Fruit fly (Drosophila melanogaster) whole organism, larva: ENCODE measurements around the gene CG43127.

Experiments used
- noc ChIP-seq: fragments of 200-800 bp; sonication (Bioruptor generic); optimal IDR thresholded peaks from 3 replicates; lab custom pipeline; 2019; ENCODE audit warnings: missing biosample characterization, mild to moderate bottlenecking, missing genetic modification characterization, moderate library complexity

The CG43127 gene

DNA sequence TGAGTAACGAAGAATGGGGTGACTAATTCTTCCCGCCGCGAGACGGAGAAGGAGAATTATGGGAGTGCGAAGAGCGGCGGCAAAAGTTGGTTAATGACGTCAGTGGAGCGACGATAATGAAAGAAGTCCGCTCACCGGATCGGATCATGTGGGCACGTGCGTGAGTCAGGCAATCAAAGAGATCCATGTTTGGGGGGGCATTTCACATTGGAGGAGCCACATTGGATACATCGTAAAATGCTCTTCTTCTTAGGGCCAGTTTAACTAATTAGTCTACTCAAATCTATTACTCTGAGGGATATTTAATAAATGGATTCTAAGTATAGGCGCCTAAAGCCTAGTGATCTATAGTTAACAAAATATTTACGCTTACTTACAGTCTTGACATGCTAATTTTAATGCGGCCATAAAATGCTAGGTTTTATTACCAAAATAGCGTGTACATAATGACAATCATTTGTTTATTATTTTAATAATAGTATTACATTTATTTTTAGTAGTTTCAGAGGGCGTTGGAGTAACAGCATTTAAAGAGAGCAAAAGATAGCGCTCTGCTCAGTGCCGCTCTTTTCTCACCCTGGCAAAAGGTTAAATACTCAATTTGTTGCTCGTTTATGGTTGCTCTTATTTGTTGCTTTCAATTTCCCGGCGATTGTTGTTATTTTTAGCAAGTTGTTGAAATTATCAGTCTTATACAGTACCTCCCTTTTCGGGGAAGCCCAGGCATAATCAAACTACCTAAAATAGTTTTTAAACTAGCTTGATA, 33.1 kb upstream of the CG43127 start:
- TF ChIP-seq noc (tag; lab: Kevin White, UChicago), result no peak

DNA sequence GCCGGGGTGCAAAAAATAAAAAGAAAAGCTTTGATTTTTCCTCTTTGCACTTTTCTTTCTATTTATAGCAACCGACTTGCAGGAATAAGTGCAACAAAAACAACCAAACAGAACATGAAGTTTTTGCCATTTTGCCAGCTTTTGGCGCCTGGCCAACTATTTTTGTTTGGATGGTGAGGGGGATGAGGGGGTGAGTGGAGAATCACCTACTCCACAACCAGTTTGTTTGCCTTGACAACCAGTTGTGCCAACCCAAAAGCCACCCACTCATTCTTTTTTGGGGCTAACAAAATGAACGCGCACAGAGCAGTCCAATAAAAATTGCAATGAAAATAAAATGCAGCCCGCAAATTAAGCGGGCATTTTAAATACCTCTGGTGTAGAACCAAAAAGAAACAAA, 31.9 kb upstream of the CG43127 start:
- no peak for TF ChIP-seq noc (tag; lab: Kevin White, UChicago)

DNA sequence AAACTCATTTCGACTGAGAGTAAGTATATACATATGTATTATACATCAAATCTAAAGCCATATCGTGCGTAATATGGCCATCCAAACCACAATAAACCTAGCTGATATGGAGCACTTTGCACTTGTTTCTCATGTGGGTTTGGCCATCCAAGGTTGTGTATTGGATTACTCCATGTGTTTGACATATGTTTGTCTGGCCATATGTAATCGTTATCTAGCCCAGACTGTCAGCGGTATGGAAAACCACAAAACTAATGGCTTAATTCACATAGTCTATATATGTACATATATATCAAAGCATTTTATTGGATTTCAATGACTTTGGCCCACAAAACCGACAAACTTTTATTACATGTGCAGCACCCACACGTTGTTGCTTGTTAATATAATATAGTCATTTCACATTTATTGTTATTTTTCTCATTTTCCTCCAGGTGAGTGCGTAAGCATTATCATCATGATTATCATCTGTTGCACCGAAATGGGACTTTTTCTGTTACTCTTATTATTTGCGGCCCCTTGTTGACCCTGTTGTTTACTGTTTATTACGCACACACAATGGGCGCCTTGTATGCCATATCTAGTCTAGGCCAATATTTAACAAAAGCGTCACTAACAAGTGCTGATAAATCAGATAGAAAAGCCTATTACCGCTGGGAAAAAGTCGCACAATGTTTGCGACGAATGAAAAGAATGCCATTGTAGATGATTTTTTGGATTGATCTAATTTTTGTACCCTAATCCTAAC, 31.2 kb upstream of the CG43127 start:
- TF ChIP-seq noc (tag; lab: Kevin White, UChicago), result peak; percentile 20

DNA sequence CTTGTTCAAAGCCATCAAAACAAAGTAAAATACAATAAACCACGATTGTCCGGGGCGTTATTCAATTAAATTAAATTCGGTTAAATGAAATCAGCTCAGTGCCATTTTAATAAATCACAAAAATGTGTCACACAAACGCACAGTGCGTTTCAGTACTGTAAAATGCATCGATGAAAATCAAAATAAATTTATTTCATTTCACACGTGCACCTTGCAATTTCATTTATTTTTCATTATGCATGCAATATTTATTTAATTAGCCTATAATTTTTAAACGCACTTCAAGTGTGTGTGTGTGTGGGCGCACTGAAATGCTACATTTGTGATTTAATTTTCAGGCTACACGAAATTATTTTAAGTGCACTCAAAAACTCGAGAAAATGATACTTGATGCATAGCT, 29.0 kb upstream of the CG43127 start:
- TF ChIP-seq noc (tag; lab: Kevin White, UChicago), result no peak

DNA sequence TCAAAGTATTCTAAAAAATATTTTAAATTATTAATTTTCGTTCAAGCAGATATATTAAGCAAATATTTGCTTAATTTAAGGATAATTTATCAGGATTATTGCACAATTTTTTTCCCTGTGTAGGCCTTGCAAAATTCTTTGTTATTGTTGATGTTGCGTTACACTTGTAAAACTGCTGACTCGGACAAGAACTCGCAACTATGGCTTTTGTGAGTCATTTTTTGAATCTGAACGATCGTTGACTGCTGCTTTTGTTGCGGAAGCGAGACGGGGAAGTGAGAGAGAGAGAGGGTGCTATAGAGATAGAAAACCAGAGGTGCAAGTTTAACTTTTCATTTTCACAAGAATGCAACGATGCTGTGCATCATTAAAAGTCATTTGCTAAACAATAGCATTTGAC, 27.1 kb upstream of the CG43127 start:
- TF ChIP-seq noc (tag; lab: Kevin White, UChicago), result no peak

DNA sequence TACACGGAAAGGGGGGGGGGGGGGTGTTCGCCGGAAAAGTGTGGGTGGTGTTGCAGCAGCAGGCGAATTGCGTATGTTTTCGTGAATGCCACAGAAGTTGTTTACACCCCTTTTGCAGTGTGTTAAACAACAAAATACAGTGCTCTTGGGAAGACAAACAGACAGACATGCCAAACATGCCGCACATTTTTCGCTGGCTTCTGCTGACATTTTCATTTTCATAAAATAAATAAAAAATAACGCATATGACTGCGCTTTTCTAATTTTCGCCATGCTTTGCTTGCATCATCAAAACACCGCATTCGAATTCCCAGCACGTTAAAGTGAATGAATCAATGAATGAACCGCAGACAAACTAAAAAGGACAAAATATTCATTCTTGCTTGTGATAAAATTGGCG, 25.9 kb upstream of the CG43127 start:
- TF ChIP-seq noc (tag; lab: Kevin White, UChicago), result no peak

DNA sequence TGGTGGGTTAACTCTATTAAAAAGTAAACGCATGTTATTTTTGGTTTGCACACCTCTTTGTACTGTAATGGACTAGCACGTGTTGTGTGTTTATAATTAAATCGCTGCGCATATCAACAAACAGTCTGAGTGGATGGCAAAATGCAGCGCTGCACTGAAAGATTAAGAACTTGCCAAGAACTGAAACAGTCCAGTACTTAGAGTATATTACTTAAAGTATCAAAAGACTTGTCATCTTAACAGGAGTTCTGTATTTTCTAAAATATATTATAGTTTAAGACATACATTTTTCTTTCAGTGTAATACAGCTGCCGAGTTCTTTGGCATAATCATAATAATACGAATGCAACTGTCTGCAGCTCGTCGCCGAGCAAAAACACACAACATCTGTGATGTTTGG, 23.0 kb upstream of the CG43127 start:
- TF ChIP-seq noc (tag; lab: Kevin White, UChicago), result no peak

DNA sequence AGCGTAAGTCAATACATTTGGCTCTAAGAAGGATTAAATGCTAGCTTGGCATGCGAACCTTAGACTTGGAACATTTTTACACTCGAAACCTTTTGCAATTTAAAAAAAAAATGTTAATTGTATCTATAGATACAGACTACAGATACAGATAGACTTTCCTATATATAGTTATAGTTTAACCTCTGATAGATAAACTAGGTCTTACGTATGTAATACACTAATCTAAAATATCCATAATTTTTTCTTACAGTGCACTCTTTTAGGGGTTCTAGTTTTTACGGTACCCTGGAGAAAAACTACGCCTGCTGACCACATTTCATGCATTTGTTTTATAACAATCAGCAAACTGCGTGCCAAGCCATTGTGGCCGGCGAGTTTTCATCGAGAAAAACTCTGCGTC, 21.8 kb upstream of the CG43127 start:
- TF ChIP-seq noc (tag; lab: Kevin White, UChicago), result no peak

DNA sequence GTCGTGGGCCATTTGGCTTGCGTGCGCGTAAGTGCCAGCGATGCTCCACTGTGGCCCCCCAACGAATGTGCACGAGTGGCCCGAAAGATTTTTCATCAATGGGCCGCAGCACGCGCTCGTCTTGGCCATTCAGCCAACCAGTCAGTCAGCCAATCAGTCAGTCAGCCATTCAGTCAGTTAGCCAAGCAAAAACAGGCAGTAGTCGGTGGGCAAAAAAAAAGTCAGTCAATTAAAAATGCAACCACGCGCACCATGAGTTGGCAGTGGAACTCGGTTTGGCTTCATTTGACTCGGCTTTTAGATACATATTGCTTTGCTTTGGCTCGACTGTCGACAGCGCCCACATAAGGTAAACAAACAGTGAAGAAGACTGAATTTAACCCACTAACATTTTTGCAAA, 20.6 kb upstream of the CG43127 start:
- TF ChIP-seq noc (tag; lab: Kevin White, UChicago), result no peak

DNA sequence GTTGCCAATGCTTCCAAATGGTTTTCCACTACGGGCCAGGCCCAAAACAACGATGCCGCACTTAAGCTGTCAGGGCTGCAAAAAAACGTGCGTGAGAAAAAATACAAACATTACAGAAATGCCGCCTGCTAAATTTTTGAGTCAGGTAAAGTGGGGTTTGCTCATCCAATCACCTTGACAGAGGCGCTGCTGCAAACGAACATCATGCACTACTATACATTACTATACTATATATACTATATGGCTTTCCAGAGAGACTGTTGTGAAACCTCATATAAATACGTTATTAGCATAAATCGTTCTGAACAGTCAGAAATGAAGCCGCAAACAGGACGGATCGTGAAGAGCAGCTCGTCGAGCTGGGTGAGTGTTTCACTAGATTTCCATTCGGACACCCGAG, 17.8 kb upstream of the CG43127 start, which contains the start of gene CG14153:
Gene CG14153 (plus strand): TSS at position 301 of the 400 bp plus-strand sequence.
- TF ChIP-seq noc (tag; lab: Kevin White, UChicago), result no peak

DNA sequence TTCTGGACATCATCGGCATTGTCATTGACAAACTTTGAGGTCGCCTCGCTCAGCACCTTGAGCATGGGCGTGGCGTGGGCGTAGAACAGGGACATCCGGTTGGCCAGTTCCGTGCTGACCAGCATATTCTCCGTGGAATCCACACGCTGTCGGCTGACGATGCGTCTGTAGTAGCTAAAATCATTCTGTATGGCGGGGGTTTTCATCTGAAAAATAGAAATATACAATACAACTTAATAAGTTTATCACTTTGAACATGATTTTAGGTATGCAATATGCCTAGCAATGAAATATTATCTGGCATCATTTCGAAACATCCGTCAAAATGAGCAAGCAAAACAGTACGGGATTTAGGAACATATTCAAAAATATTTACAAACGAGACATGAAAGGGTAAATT, 16.2 kb upstream of the CG43127 start, which contains the start of gene CG14154:
Gene CG14154 (plus strand): TSS at position 301 of the 400 bp plus-strand sequence.
- no peak for TF ChIP-seq noc (tag; lab: Kevin White, UChicago)

DNA sequence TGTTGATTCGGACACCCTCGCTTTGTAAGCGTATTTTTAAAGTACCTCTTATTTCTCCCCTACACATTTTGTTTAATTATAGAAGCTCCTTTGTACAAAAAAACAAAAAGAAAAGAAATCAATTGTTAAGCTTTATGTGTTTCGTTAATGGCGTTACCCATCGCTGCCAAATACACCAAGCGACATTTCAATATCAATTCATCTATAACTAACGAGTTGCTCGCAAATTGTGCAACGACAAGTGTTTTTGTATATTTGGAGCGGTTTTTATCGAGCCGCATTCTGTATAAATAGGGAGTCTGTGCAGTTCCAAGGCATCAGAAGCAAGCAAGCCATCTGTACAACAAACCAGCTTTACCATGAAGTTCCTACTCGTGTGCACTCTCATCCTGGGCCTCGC, 14.0 kb upstream of the CG43127 start, which contains the start of gene CG18628:
Gene CG18628 (plus strand): TSS at position 301 of the 400 bp plus-strand sequence.
- TF ChIP-seq noc (tag; lab: Kevin White, UChicago), result no peak

DNA sequence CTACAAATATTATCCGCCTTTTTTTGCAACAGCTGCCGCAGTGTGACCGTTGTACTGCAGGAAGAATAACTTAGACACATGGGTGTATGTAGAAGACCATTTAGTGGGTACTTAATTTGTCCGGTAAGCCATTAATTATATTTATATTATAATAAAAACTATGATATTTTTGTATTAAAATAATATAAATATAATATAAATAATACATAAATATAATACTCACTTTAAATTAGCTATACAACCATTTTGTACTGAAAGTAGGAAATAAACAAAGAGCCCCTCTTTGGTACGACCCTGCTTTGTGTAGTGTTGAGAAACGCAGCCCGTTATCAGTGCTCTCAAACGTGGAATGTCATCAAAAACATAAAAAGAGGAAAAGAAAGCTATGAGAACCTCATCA, 12.4 kb upstream of the CG43127 start, which contains the start of gene Cnep1r2:
Gene Cnep1r2 (plus strand): TSS at position 328 of the 400 bp plus-strand sequence.
- TF ChIP-seq noc (tag; lab: Kevin White, UChicago), result peak; percentile 94

DNA sequence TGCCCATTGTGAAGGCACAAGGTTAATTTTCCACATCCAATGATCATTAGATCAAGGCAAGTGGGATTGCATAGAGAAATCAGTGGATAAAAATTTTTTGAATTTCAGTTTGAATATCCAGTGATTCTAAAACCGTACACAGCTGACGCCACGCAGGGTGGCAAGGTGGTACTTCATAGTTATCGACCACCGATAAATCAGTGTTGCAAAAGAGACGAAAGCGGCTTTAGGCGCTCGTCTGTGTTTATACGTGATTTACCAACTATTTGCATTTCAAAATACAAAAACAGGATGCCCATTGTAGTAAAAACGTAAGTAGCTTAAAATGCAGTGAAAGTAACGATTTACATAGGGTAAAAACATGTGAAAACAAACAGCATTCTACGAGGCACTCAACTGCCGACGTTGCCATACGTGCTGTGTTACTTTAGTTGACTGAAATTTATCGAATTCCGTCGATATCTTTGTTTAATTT, 5.5 kb upstream of the CG43127 start, which contains the start of the genes CG42535, CG34001 and hay:
Gene CG42535 (minus strand): TSS at position 51 of the 475 bp plus-strand sequence.
Gene CG34001 (plus strand): TSS at position 195 of the 475 bp plus-strand sequence.
Gene hay (plus strand): TSS at position 195 of the 475 bp plus-strand sequence.
- no peak for TF ChIP-seq noc (tag; lab: Kevin White, UChicago)

DNA sequence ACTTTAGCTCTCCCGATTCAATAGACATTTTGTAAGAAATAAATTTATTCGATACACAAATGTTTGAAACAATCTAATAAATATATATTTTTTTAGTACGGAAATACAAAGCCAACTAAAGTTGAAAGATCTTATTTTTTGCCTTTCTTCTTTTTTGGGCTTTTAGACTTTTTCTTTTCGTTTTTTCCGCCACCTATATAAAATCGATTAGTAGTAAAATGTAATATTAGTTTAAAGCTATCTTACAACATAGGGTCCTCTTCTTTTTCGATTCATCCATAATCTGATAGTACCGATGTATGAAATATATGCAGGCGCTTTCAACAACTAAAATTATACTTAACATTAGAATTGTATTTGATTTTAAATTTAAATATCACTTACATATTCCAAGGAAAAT, 4.6 kb upstream of the CG43127 start, which contains the start of gene CG42536:
Gene CG42536 (minus strand): TSS at position 101 of the 400 bp plus-strand sequence.
- no peak for TF ChIP-seq noc (tag; lab: Kevin White, UChicago)

DNA sequence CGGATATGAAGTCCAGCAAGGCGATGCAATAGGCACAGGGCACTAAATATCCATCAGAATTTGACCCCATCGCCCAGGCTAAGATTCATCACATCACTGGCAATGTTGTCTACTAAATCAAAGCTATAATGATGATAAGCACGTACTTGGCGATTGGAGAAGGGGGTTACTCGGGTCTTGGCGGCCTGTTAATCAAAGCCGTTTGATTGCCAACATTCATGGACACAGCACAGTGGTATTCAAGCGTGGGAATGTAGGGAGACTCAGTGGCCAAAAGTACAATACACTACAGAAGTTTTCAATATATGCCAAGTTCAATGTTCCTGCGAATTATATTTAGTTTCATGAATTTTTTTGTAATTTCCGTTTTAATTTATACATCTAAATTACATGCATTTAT, 3.0 kb upstream of the CG43127 start, which contains the start of gene CG14151:
Gene CG14151 (minus strand): TSS at position 101 of the 400 bp plus-strand sequence.
- no peak for TF ChIP-seq noc (tag; lab: Kevin White, UChicago)
